Worm (Caenorhabditis elegans) whole organism, mixed stage, embryonic: Measurements from ENCODE around the gene nep-11.

Experiments used
- M03D4.4 ChIP-seq: sonication (generic microtip); optimal IDR thresholded peaks from 2 replicates; lab custom pipeline; 2017; ENCODE audit warnings: mild to moderate bottlenecking, missing genetic modification characterization, missing compliant biosample characterization
- ces-1 ChIP-seq: fragments of 150-350 bp; optimal IDR thresholded peaks from 2 replicates; lab custom pipeline; 2014; ENCODE audit warnings: missing biosample characterization, missing genetic modification reagents, missing genetic modification characterization
- elt-1 ChIP-seq: sonication (generic microtip); optimal IDR thresholded peaks from 2 replicates; lab custom pipeline; 2017; ENCODE audit warnings: missing genetic modification characterization, mild to moderate bottlenecking, missing compliant biosample characterization, antibody characterized with exemption, moderate library complexity, borderline replicate concordance; ENCODE audit not compliant: insufficient read depth
- elt-3 ChIP-seq: fragments of 150-350 bp; optimal IDR thresholded peaks from 2 replicates; lab custom pipeline; 2014; ENCODE audit warnings: missing biosample characterization, missing genetic modification characterization
- mab-5 ChIP-seq: fragments of 150-350 bp; optimal IDR thresholded peaks from 2 replicates; lab custom pipeline; 2014; ENCODE audit warnings: missing biosample characterization, missing genetic modification characterization
- mep-1 ChIP-seq: fragments of 150-350 bp; optimal IDR thresholded peaks from 2 replicates; lab custom pipeline; 2017; ENCODE audit warnings: missing biosample characterization, missing genetic modification reagents, missing genetic modification characterization, inconsistent platforms
- nhr-12 ChIP-seq: fragments of 150-350 bp; optimal IDR thresholded peaks from 2 replicates; lab custom pipeline; 2014; ENCODE audit warnings: missing biosample characterization, missing genetic modification characterization
- nhr-237 ChIP-seq: fragments of 150-350 bp; optimal IDR thresholded peaks from 2 replicates; lab custom pipeline; 2014; ENCODE audit warnings: missing biosample characterization, missing genetic modification characterization
- nhr-28 ChIP-seq: fragments of 150-350 bp; optimal IDR thresholded peaks from 2 replicates; lab custom pipeline; 2014; ENCODE audit warnings: missing biosample characterization, missing genetic modification characterization
- pha-4 ChIP-seq: fragments of 150-350 bp; optimal IDR thresholded peaks from 2 replicates; lab custom pipeline; 2018; ENCODE audit warnings: missing biosample characterization, missing genetic modification reagents, missing genetic modification characterization
- snpc-4 ChIP-seq: fragments of 150-350 bp; optimal IDR thresholded peaks from 2 replicates; lab custom pipeline; 2014; ENCODE audit warnings: missing biosample characterization, missing genetic modification characterization
- unc-62 ChIP-seq: fragments of 150-350 bp; optimal IDR thresholded peaks from 2 replicates; lab custom pipeline; 2014; ENCODE audit warnings: missing biosample characterization, missing genetic modification reagents, missing genetic modification characterization
- ztf-11 ChIP-seq: fragments of 150-350 bp; optimal IDR thresholded peaks from 2 replicates; lab custom pipeline; 2014; ENCODE audit warnings: missing biosample characterization, missing genetic modification characterization

DNA sequence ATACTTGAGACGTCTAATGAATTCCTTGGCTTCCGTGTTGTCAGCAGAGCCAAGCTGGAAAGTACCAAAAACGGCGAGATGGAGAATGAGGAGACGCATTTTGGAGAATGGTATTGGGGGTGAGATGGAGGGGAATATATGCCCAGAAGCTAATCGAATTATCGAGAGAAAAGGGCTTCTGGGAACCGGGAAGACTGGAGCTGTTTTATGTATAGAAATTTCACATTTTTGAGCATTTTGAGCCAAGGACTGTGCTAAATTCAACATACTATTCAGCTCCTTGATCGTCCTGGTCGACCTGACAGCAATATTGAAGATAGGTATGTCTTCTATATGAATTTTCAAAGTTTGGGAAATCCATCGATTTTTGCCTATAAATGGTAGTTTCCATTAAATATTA lies 34.7 kb upstream of the nep-11 start, which contains the start of gene C16C8.7:
- TF ChIP-seq ces-1 (GFP tag; lab: Kevin White, UChicago), result no peak
- no peak for TF ChIP-seq nhr-237
- no peak for TF ChIP-seq M03D4.4 (tag; lab: Kevin White, UChicago)
- TF ChIP-seq nhr-12 (tag; lab: Kevin White, UChicago), result no peak
- TF ChIP-seq mep-1 (tag; lab: Kevin White, UChicago), result no peak
- TF ChIP-seq elt-1, result no peak
- no peak for TF ChIP-seq elt-3 (tag; lab: Kevin White, UChicago)
- TF ChIP-seq unc-62, result no peak
- TF ChIP-seq snpc-4 (tag; lab: Kevin White, UChicago), result no peak
- TF ChIP-seq pha-4, result no peak
- no peak for TF ChIP-seq mab-5 (tag; lab: Kevin White, UChicago)
- no peak for TF ChIP-seq ztf-11
- no peak for TF ChIP-seq nhr-28 (tag; lab: Kevin White, UChicago)
